Worm (Caenorhabditis elegans): ENCODE data around the gene K08A2.2.

- TF ChIP-seq unc-62 (GFP tag; optimal IDR thresholded peaks at IDR 0.05): no peak
- TF ChIP-seq unc-39 (tag; optimal IDR thresholded peaks at IDR 0.05): no peak
These were observed 47.1 kb downstream of the K08A2.2 start, which contains the start of the genes B0454.26 and B0454.5 for ce11 chrII:3038453-3038909.

All from whole organism, mixed stage, embryonic.